Worm (Caenorhabditis elegans) whole organism, late embryonic: ENCODE measurements around the gene npax-1.

Experiments
- ceh-34 ChIP-seq: sonication (generic microtip); optimal IDR thresholded peaks from 2 replicates; lab custom pipeline; 2016; ENCODE audit warnings: mild to moderate bottlenecking, missing genetic modification characterization, missing compliant biosample characterization
- eyg-1 ChIP-seq: sonication (generic microtip); optimal IDR thresholded peaks from 2 replicates; lab custom pipeline; 2016; ENCODE audit warnings: missing genotype, missing genetic modification characterization, missing compliant biosample characterization
- fax-1 ChIP-seq: sonication (generic microtip); optimal IDR thresholded peaks from 2 replicates; lab custom pipeline; 2016; ENCODE audit warnings: missing genotype, missing genetic modification characterization, missing compliant biosample characterization
- fkh-10 ChIP-seq: fragments of 150-350 bp; optimal IDR thresholded peaks from 2 replicates; lab custom pipeline; 2014; ENCODE audit warnings: missing biosample characterization, missing genetic modification reagents, missing genetic modification characterization
- hlh-13 ChIP-seq: fragments of 200-800 bp; sonication (Bioruptor generic); optimal IDR thresholded peaks from 2 replicates; lab custom pipeline; 2018; ENCODE audit warnings: mild to moderate bottlenecking, missing genetic modification characterization, missing compliant biosample characterization
- pag-3 ChIP-seq: sonication (generic microtip); optimal IDR thresholded peaks from 2 replicates; lab custom pipeline; 2016; ENCODE audit warnings: missing compliant biosample characterization, missing genetic modification characterization, borderline replicate concordance
- unc-86 ChIP-seq: sonication (generic microtip); optimal IDR thresholded peaks from 2 replicates; lab custom pipeline; 2016; ENCODE audit warnings: missing genetic modification characterization, missing compliant biosample characterization

DNA sequence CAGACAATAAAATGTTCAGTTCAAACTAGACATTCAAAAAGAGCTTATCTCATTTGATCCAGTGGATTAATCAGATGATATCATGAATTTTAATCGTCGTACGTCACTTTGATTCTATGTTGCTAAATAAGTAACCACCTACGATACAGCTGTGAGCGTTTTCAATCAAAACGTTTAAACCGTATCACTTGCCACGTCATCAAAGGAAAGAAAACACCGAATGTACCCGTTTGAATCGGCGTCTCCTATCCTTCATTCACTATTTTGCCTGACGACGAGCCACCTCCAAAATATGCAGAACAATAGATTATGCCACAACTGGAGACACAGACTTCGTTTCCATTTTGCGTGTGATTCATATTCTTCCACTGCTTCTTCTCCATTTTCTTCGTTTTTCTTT is 14.7 kb upstream of the npax-1 start:
- TF ChIP-seq hlh-13: no peak
- TF ChIP-seq pag-3 (tag; lab: Kevin White, UChicago): no peak
- no peak for TF ChIP-seq fax-1 (tag; lab: Kevin White, UChicago)
- TF ChIP-seq fkh-10 (GFP tag; lab: Kevin White, UChicago): no peak
- no peak for TF ChIP-seq eyg-1 (tag; lab: Kevin White, UChicago)
- TF ChIP-seq unc-86 (tag; lab: Kevin White, UChicago): no peak
- TF ChIP-seq ceh-34 (tag; lab: Kevin White, UChicago): no peak
